Worm (Caenorhabditis elegans): ENCODE results near the gene F38A5.8.

Gene F38A5.8

DNA sequence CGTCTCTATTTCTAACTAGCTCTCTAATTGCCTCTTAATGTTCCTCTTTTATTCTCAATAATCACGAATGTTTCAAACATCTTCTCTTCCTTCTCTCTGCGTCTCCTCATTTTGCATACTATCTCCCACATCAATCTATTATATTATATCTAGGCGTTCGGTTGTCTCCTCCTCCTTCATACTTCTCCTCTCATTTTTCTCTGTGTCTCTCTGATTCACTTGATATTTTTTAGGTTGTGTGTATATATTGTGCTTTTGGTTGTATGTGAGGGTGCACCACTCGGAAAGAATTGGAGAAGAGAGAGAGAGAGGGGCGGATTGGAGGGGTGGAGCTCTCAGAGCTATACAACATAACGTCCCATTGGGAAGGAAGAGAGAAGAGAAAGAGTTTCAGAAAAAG is 49.1 kb downstream of the F38A5.8 start:
- TF ChIP-seq zag-1 (tag; optimal IDR thresholded peaks at IDR 0.05) (no peak), unc-55 (GFP tag; optimal IDR thresholded peaks at IDR 0.05) (peak; percentile 41), nhr-10 (tag; optimal IDR thresholded peaks at IDR 0.05) (no peak), Y55F3AM.14 (GFP tag; optimal IDR thresholded peaks at IDR 0.05) (no peak), F13H6.1 (tag; optimal IDR thresholded peaks at IDR 0.05) (peak; percentile 56), lsy-2 (tag; optimal IDR thresholded peaks at IDR 0.05) (peak in 1 of 2 experiments; percentile 29), ztf-11 (tag; optimal IDR thresholded peaks at IDR 0.05) (no peak), mab-5 (tag; optimal IDR thresholded peaks at IDR 0.05) (peak; percentile 43), alr-1 (tag; optimal IDR thresholded peaks at IDR 0.05) (no peak), lin-39 (tag; optimal IDR thresholded peaks at IDR 0.05) (no peak), C34F6.9 (tag; optimal IDR thresholded peaks at IDR 0.05) (peak; percentile 44), fos-1 (tag; optimal IDR thresholded peaks at IDR 0.05) (no peak), crh-2 (tag; optimal IDR thresholded peaks at IDR 0.05) (no peak), mdl-1 (tag; optimal IDR thresholded peaks at IDR 0.05) (no peak)
